Fruit fly (Drosophila melanogaster) whole organism, adult: Measurements from ENCODE around the gene CG13449.

Experiments used
- CG11617 ChIP-seq: fragments of 200-800 bp; sonication (Bioruptor generic); optimal IDR thresholded peaks from 2 replicates; lab custom pipeline; 2017; ENCODE audit warnings: mild to moderate bottlenecking, missing biosample characterization, missing genetic modification reagents, missing genetic modification characterization
- CG12768 ChIP-seq: fragments of 200-800 bp; sonication (Bioruptor generic); optimal IDR thresholded peaks from 2 replicates; lab custom pipeline; 2017; ENCODE audit warnings: missing biosample characterization, missing genetic modification characterization, mild to moderate bottlenecking, moderate library complexity, missing genetic modification reagents
- CG14711 ChIP-seq: fragments of 200-800 bp; sonication (Bioruptor generic); optimal IDR thresholded peaks from 2 replicates; lab custom pipeline; 2018; ENCODE audit warnings: missing biosample characterization, mild to moderate bottlenecking, missing genetic modification characterization, moderate library complexity
- CG1620 ChIP-seq: fragments of 200-800 bp; sonication (Bioruptor generic); optimal IDR thresholded peaks from 2 replicates; lab custom pipeline; 2016; ENCODE audit warnings: missing biosample characterization, missing genetic modification characterization
- CG33017 ChIP-seq: fragments of 200-800 bp; sonication (Bioruptor generic); optimal IDR thresholded peaks from 2 replicates; lab custom pipeline; 2018; ENCODE audit warnings: missing biosample characterization, mild to moderate bottlenecking, missing genetic modification characterization, moderate library complexity
- CG5204 ChIP-seq: fragments of 200-800 bp; sonication (Bioruptor generic); optimal IDR thresholded peaks from 2 replicates; lab custom pipeline; 2016; ENCODE audit warnings: missing biosample characterization, missing genetic modification characterization
- CG7045 ChIP-seq: fragments of 200-800 bp; sonication (Bioruptor generic); optimal IDR thresholded peaks from 2 replicates; lab custom pipeline; 2017; ENCODE audit warnings: missing biosample characterization, mild to moderate bottlenecking, missing genetic modification characterization
- CG7101 ChIP-seq: fragments of 200-800 bp; sonication (Bioruptor generic); optimal IDR thresholded peaks from 2 replicates; lab custom pipeline; 2018; ENCODE audit warnings: missing biosample characterization, mild to moderate bottlenecking, missing genetic modification characterization, moderate library complexity
- Clk ChIP-seq: fragments of 200-800 bp; sonication (Bioruptor generic); optimal IDR thresholded peaks from 2 replicates; lab custom pipeline; 2017; ENCODE audit warnings: missing biosample characterization, missing genetic modification characterization
- Crg-1 ChIP-seq: fragments of 200-800 bp; sonication (Bioruptor generic); optimal IDR thresholded peaks from 2 replicates; lab custom pipeline; 2016; ENCODE audit warnings: missing biosample characterization, missing genetic modification characterization
- Hr96 ChIP-seq: fragments of 200-800 bp; sonication (Bioruptor generic); optimal IDR thresholded peaks from 2 replicates; lab custom pipeline; 2016; ENCODE audit warnings: missing biosample characterization, missing genetic modification characterization
- Mnt ChIP-seq: fragments of 200-800 bp; sonication (Bioruptor generic); optimal IDR thresholded peaks from 2 replicates; lab custom pipeline; 2016; ENCODE audit warnings: missing biosample characterization, mild to moderate bottlenecking, missing genetic modification characterization
- bab1 ChIP-seq: fragments of 200-800 bp; sonication (Bioruptor generic); optimal IDR thresholded peaks from 3 replicates; lab custom pipeline; 2019; ENCODE audit warnings: missing biosample characterization, mild to moderate bottlenecking, missing genetic modification characterization, moderate library complexity
- cic ChIP-seq: fragments of 200-800 bp; sonication (Bioruptor generic); optimal IDR thresholded peaks from 2 replicates; lab custom pipeline; 2017; ENCODE audit warnings: missing biosample characterization, mild to moderate bottlenecking, missing genetic modification characterization, moderate library complexity
- cnc ChIP-seq, 2 experiments: fragments of >200 bp; optimal IDR thresholded peaks; 2 replicates each; lab custom pipeline; 2017
- kay ChIP-seq: fragments of 200-800 bp; sonication (Bioruptor generic); peaks from one replicate; lab custom pipeline; 2016; ENCODE audit warnings: missing biosample characterization, missing genetic modification characterization, borderline replicate concordance
- ovo ChIP-seq: fragments of 200-800 bp; sonication (Bioruptor generic); optimal IDR thresholded peaks from 2 replicates; lab custom pipeline; 2016; ENCODE audit warnings: missing biosample characterization, missing genetic modification characterization
- pad ChIP-seq: fragments of 200-800 bp; sonication (Bioruptor generic); optimal IDR thresholded peaks from 3 replicates; lab custom pipeline; 2017; ENCODE audit warnings: missing biosample characterization, missing genetic modification characterization, mild to moderate bottlenecking, moderate library complexity, missing genetic modification reagents
- tj ChIP-seq: fragments of 200-800 bp; sonication (Bioruptor generic); optimal IDR thresholded peaks from 3 replicates; lab custom pipeline; 2017; ENCODE audit warnings: missing biosample characterization, mild to moderate bottlenecking, missing genetic modification characterization, moderate library complexity
- toe ChIP-seq: fragments of 200-800 bp; sonication (Bioruptor generic); optimal IDR thresholded peaks from 2 replicates; lab custom pipeline; 2016; ENCODE audit warnings: missing biosample characterization, missing genetic modification characterization

Gene CG13449

dm6 chr3L:15650552-15650951 lies 37.9 kb upstream of the CG13449 start, which contains the start of gene CG43084:
Gene CG43084 (plus strand): TSS chr3L:15650852.
- TF ChIP-seq CG33017 (tag; lab: Kevin White, UChicago), result no peak
- no peak for TF ChIP-seq pad (GFP tag; lab: Kevin White, UChicago)
- TF ChIP-seq Clk (GFP tag; lab: Kevin White, UChicago), result no peak
- no peak for TF ChIP-seq toe (GFP tag; lab: Kevin White, UChicago)
- TF ChIP-seq Hr96 (GFP tag; lab: Kevin White, UChicago), result no peak
- no peak for TF ChIP-seq CG5204
- TF ChIP-seq CG7045, result no peak
- no peak for TF ChIP-seq bab1 (GFP tag; lab: Kevin White, UChicago)
- TF ChIP-seq cnc (optimal IDR thresholded peaks at IDR 0.05; lab: Kevin White, UChicago), result no peak
- no peak for TF ChIP-seq cic (GFP tag; lab: Kevin White, UChicago)
- TF ChIP-seq CG7101 (tag; lab: Kevin White, UChicago), result no peak
- TF ChIP-seq CG12768 (GFP tag; lab: Kevin White, UChicago), result no peak
- no peak for TF ChIP-seq CG14711 (tag; lab: Kevin White, UChicago)
- no peak for TF ChIP-seq Mnt (GFP tag; lab: Kevin White, UChicago)
- no peak for TF ChIP-seq tj (GFP tag; lab: Kevin White, UChicago)
- TF ChIP-seq ovo, result no peak
- TF ChIP-seq CG11617 (GFP tag; lab: Kevin White, UChicago), result no peak
- TF ChIP-seq CG1620, result no peak
- no peak for TF ChIP-seq Crg-1 (GFP tag; lab: Kevin White, UChicago)
- TF ChIP-seq kay (GFP tag; lab: Kevin White, UChicago), result no peak

- TF ChIP-seq Mnt (GFP tag; lab: Kevin White, UChicago) (no peak), pad (GFP tag; lab: Kevin White, UChicago) (no peak)
Observed at dm6 chr3L:15649561-15649960, 36.9 kb upstream of the CG13449 start, which contains the start of the genes Eig71Ea and Eig71Eb. Gene Eig71Ea (minus strand): TSS chr3L:15649661. Gene Eig71Eb (plus strand): TSS chr3L:15649936.

DNA sequence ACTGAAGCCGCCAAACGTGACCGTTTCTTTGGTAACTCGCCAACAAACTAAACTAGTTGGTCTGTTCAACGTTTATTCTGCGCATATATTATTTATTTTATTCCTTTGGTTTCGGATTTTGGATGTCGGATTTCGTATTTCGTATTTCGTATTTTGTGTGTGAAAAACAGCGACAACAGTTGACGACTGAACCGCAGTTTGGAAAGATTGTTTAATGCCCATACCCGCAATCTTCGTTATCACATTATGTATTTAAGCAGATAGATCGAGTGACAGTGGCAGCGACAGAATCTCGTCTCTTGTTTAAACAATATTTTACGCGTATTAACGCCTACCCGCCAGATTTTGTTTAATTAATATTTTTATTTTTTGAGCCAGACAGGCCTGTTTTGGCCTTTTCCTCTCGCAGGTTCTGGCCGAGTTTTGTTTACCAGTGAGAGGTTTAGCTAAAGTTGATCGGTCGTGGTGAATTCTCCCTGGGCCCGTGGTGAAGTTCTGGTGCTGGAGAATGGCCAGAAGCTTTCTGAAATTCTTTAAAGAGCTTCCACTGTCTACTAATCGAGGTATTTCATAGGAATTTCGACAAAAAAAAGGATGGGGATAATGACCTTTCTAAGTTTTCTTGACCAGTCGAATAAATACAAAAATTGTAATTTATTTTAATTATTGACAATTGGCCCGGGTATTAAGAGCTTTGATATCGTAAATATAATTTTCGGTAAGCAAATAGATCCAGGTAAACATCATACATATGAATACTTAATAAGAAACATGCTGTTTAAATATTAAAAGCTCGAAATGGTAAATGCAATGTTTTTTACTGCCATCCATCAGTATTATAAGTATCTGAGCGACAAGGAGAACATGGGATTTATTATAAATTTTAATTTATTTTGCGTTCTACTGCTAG lies 35.3 kb upstream of the CG13449 start, which contains the start of the genes comm3 and CG43083:
TSS of gene comm3 (minus strand) at position 51 of the 910 bp plus-strand sequence.
TSS of gene CG43083 (plus strand) at position 860 of the 910 bp plus-strand sequence.
- no peak for TF ChIP-seq ovo
- TF ChIP-seq cnc (optimal IDR thresholded peaks at IDR 0.05; lab: Kevin White, UChicago), result no peak
- TF ChIP-seq CG7045, result no peak
- TF ChIP-seq tj (GFP tag; lab: Kevin White, UChicago), result no peak
- TF ChIP-seq toe (GFP tag; lab: Kevin White, UChicago), result no peak
- TF ChIP-seq CG7101 (tag; lab: Kevin White, UChicago), result no peak
- TF ChIP-seq CG11617 (GFP tag; lab: Kevin White, UChicago), result no peak
- no peak for TF ChIP-seq Hr96 (GFP tag; lab: Kevin White, UChicago)
- no peak for TF ChIP-seq CG12768 (GFP tag; lab: Kevin White, UChicago)
- TF ChIP-seq CG1620, result no peak
- no peak for TF ChIP-seq Clk (GFP tag; lab: Kevin White, UChicago)
- no peak for TF ChIP-seq CG14711 (tag; lab: Kevin White, UChicago)
- no peak for TF ChIP-seq bab1 (GFP tag; lab: Kevin White, UChicago)
- TF ChIP-seq CG33017 (tag; lab: Kevin White, UChicago), result no peak
- TF ChIP-seq CG5204, result no peak
- no peak for TF ChIP-seq Mnt (GFP tag; lab: Kevin White, UChicago)
- TF ChIP-seq pad (GFP tag; lab: Kevin White, UChicago), result no peak
- no peak for TF ChIP-seq Crg-1 (GFP tag; lab: Kevin White, UChicago)

DNA sequence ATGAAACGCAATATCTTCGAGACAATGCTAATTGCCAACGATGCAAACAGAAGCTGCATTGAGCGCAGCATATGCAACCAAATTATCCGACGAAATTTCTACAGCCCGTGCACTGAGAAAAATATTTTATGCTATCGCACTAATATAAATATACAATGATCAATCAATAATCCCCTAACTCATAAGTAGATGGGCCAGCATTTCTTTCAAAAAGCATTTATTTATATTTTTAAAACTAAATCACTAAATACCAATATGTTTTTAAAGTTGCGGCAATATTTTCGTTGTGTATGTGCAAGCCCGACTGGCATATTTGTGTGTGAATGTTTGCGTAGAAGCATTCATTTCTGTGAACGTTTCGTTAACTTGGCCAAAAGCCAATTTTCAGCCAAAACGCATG lies 33.6 kb upstream of the CG13449 start:
- TF ChIP-seq CG12768 (GFP tag; lab: Kevin White, UChicago) (no peak), bab1 (GFP tag; lab: Kevin White, UChicago) (no peak), CG7101 (tag; lab: Kevin White, UChicago) (no peak), CG33017 (tag; lab: Kevin White, UChicago) (no peak), ovo (no peak), Crg-1 (GFP tag; lab: Kevin White, UChicago) (no peak), CG1620 (no peak)

- TF ChIP-seq bab1 (GFP tag; lab: Kevin White, UChicago), result no peak
- no peak for TF ChIP-seq CG11617 (GFP tag; lab: Kevin White, UChicago)
- no peak for TF ChIP-seq CG5204
- no peak for TF ChIP-seq cic (GFP tag; lab: Kevin White, UChicago)
- TF ChIP-seq CG1620, result no peak
- TF ChIP-seq ovo, result no peak
- no peak for TF ChIP-seq cnc (optimal IDR thresholded peaks at IDR 0.05; lab: Kevin White, UChicago)
- TF ChIP-seq Crg-1 (GFP tag; lab: Kevin White, UChicago), result no peak
- no peak for TF ChIP-seq Hr96 (GFP tag; lab: Kevin White, UChicago)
- no peak for TF ChIP-seq Mnt (GFP tag; lab: Kevin White, UChicago)
- TF ChIP-seq toe (GFP tag; lab: Kevin White, UChicago), result no peak
- TF ChIP-seq CG12768 (GFP tag; lab: Kevin White, UChicago), result no peak
- no peak for TF ChIP-seq kay (GFP tag; lab: Kevin White, UChicago)
- no peak for TF ChIP-seq CG33017 (tag; lab: Kevin White, UChicago)
- TF ChIP-seq Clk (GFP tag; lab: Kevin White, UChicago), result no peak
- no peak for TF ChIP-seq CG7101 (tag; lab: Kevin White, UChicago)
Observed at dm6 chr3L:15641590-15642019, 29.0 kb upstream of the CG13449 start.
